Worm (Caenorhabditis elegans) whole organism, L3 larva: ENCODE results near the gene ddb-1.

ENCODE experiments used
- aly-2 ChIP-seq: fragments of 150-350 bp; optimal IDR thresholded peaks from 2 replicates; lab custom pipeline; 2014; ENCODE audit warnings: missing biosample characterization, missing genetic modification characterization
- nhr-28 ChIP-seq: fragments of 150-350 bp; optimal IDR thresholded peaks from 2 replicates; lab custom pipeline; 2014; ENCODE audit warnings: missing biosample characterization, missing genetic modification characterization
- pha-4 ChIP-seq: fragments of 150-350 bp; optimal IDR thresholded peaks from 2 replicates; lab custom pipeline; 2014; ENCODE audit warnings: missing biosample characterization, missing genetic modification reagents, missing genetic modification characterization

ce11 chrIV:12150877-12151276, 29.9 kb upstream of the ddb-1 start, which contains the start of gene B0001.2:
- TF ChIP-seq pha-4 (no peak), nhr-28 (tag; lab: Kevin White, UChicago) (no peak), aly-2 (tag; lab: Kevin White, UChicago) (no peak)
